Worm (Caenorhabditis elegans) whole organism, young adult: ENCODE results near the gene wht-7.

Experiments used
- B0035.1 ChIP-seq: sonication (generic microtip); optimal IDR thresholded peaks from 2 replicates; lab custom pipeline; 2016; ENCODE audit warnings: missing genetic modification characterization, mild to moderate bottlenecking, missing compliant biosample characterization, missing genotype, missing genetic modification reagents
- B0336.3 ChIP-seq: fragments of 200-800 bp; sonication (Bioruptor generic); IDR thresholded peaks from 2 replicates; pipeline ENCODE4 v1.3.6; 2022; ENCODE audit warnings: missing genetic modification characterization, missing compliant biosample characterization
- C17E4.6 ChIP-seq: fragments of 200-800 bp; sonication (Bioruptor generic); IDR thresholded peaks from 2 replicates; pipeline ENCODE4 v1.3.6; 2022; ENCODE audit warnings: missing genetic modification reagents, missing genetic modification characterization, missing compliant biosample characterization
- D2030.7 ChIP-seq: fragments of 200-800 bp; sonication (Bioruptor generic); IDR thresholded peaks from 2 replicates; pipeline ENCODE4 v1.3.6; 2022; ENCODE audit warnings: missing genetic modification reagents, missing genetic modification characterization, missing compliant biosample characterization
- F10E7.11 ChIP-seq: sonication (generic microtip); optimal IDR thresholded peaks from 2 replicates; lab custom pipeline; 2017; ENCODE audit warnings: mild to moderate bottlenecking, missing genetic modification characterization, moderate library complexity, missing compliant biosample characterization
- F23B12.7 ChIP-seq: sonication (generic microtip); optimal IDR thresholded peaks from 2 replicates; lab custom pipeline; 2017; ENCODE audit warnings: missing genetic modification characterization, mild to moderate bottlenecking, missing compliant biosample characterization, antibody characterized with exemption, moderate library complexity; ENCODE audit not compliant: insufficient read depth
- F37B4.10 ChIP-seq: fragments of 200-800 bp; sonication (Bioruptor generic); IDR thresholded peaks from 2 replicates; pipeline ENCODE4 v1.3.6; 2022; ENCODE audit warnings: missing genetic modification characterization, missing compliant biosample characterization
- F52B5.7 ChIP-seq: sonication (generic microtip); optimal IDR thresholded peaks from 2 replicates; lab custom pipeline; 2016; ENCODE audit warnings: mild to moderate bottlenecking, missing genetic modification characterization, missing compliant biosample characterization
- F55B11.4 ChIP-seq: sonication (generic microtip); optimal IDR thresholded peaks from 2 replicates; lab custom pipeline; 2016; ENCODE audit warnings: missing compliant biosample characterization, missing genetic modification characterization, borderline replicate concordance; ENCODE audit not compliant: insufficient read depth
- F57A8.1 ChIP-seq: fragments of 200-800 bp; sonication (Bioruptor generic); optimal IDR thresholded peaks from 2 replicates; lab custom pipeline; 2018; ENCODE audit warnings: mild to moderate bottlenecking, missing genetic modification characterization, moderate library complexity, missing compliant biosample characterization
- K12H6.12 ChIP-seq: fragments of 200-800 bp; sonication (Bioruptor generic); optimal IDR thresholded peaks from 2 replicates; lab custom pipeline; 2018; ENCODE audit warnings: mild to moderate bottlenecking, missing genetic modification characterization, missing compliant biosample characterization
- T07F8.4 ChIP-seq: sonication (generic microtip); optimal IDR thresholded peaks from 2 replicates; lab custom pipeline; 2016; ENCODE audit warnings: mild to moderate bottlenecking, missing genetic modification characterization, moderate library complexity, missing compliant biosample characterization
- Y53F4B.3 ChIP-seq: fragments of 200-800 bp; sonication (Bioruptor generic); IDR thresholded peaks from 2 replicates; pipeline ENCODE4 v1.3.6; 2022; ENCODE audit warnings: missing genetic modification reagents, missing genetic modification characterization, missing compliant biosample characterization
- Y53G8AR.9 ChIP-seq: fragments of 200-800 bp; sonication (Bioruptor generic); conservative IDR thresholded peaks from 2 replicates; pipeline ENCODE4 v1.3.6; 2022; ENCODE audit warnings: missing genetic modification reagents, missing genetic modification characterization, missing compliant biosample characterization
- Y56A3A.18 ChIP-seq: fragments of 200-800 bp; sonication (Bioruptor generic); IDR thresholded peaks from 2 replicates; pipeline ENCODE4 v1.3.6; 2022; ENCODE audit warnings: missing genetic modification reagents, missing genetic modification characterization, missing compliant biosample characterization
- Y95B8A.8 ChIP-seq: fragments of 200-800 bp; sonication (Bioruptor generic); IDR thresholded peaks from 2 replicates; pipeline ENCODE4 v1.3.6; 2022; ENCODE audit warnings: missing genetic modification reagents, missing genetic modification characterization, missing compliant biosample characterization
- aptf-3 ChIP-seq: fragments of 200-800 bp; sonication (Bioruptor generic); IDR thresholded peaks from 2 replicates; pipeline ENCODE4 v1.3.6; 2022; ENCODE audit warnings: missing genetic modification characterization, missing compliant biosample characterization
- attf-3 ChIP-seq: fragments of 200-800 bp; sonication (Bioruptor generic); conservative IDR thresholded peaks from 2 replicates; pipeline ENCODE4 v1.3.6; 2022; ENCODE audit warnings: missing genetic modification reagents, missing genetic modification characterization, missing compliant biosample characterization
- cebp-2 ChIP-seq: fragments of 200-800 bp; sonication (Bioruptor generic); IDR thresholded peaks from 2 replicates; pipeline ENCODE4 v1.3.6; 2022; ENCODE audit warnings: missing genetic modification characterization, missing compliant biosample characterization
- ceh-27 ChIP-seq: fragments of 200-800 bp; sonication (Bioruptor generic); optimal IDR thresholded peaks from 2 replicates; lab custom pipeline; 2018; ENCODE audit warnings: mild to moderate bottlenecking, missing genetic modification characterization, moderate library complexity, missing compliant biosample characterization
- ceh-79 ChIP-seq: sonication (generic microtip); optimal IDR thresholded peaks from 2 replicates; lab custom pipeline; 2017; ENCODE audit warnings: mild to moderate bottlenecking, missing genetic modification characterization, missing compliant biosample characterization
- ceh-91 ChIP-seq: fragments of 200-800 bp; sonication (Bioruptor generic); IDR thresholded peaks from 2 replicates; pipeline ENCODE4 v1.3.6; 2022; ENCODE audit warnings: missing genetic modification reagents, missing genetic modification characterization, missing compliant biosample characterization
- egrh-3 ChIP-seq: fragments of 200-800 bp; sonication (Bioruptor generic); IDR thresholded peaks from 2 replicates; pipeline ENCODE4 v1.3.6; 2022; ENCODE audit warnings: missing genetic modification reagents, missing genetic modification characterization, missing compliant biosample characterization
- ekl-4 ChIP-seq: fragments of 200-800 bp; sonication (Bioruptor generic); IDR thresholded peaks from 2 replicates; pipeline ENCODE4 v1.3.6; 2022; ENCODE audit warnings: missing genetic modification reagents, missing genetic modification characterization, missing compliant biosample characterization
- ets-4 ChIP-seq: fragments of 200-800 bp; sonication (Bioruptor generic); optimal IDR thresholded peaks from 2 replicates; lab custom pipeline; 2018; ENCODE audit warnings: mild to moderate bottlenecking, missing genetic modification characterization, missing compliant biosample characterization
- fkh-3 ChIP-seq: sonication (generic microtip); optimal IDR thresholded peaks from 2 replicates; lab custom pipeline; 2016; ENCODE audit warnings: mild to moderate bottlenecking, missing genetic modification characterization, missing compliant biosample characterization
- lag-1 ChIP-seq: fragments of 200-800 bp; sonication (Bioruptor generic); IDR thresholded peaks from 2 replicates; pipeline ENCODE4 v1.3.6; 2022; ENCODE audit warnings: missing genetic modification reagents, missing genetic modification characterization, missing compliant biosample characterization
- let-607 ChIP-seq, 2 experiments: fragments of 200-800 bp in 1 of 2; sonication (Bioruptor generic) in 1 of 2; sonication (generic microtip) in 1 of 2; optimal IDR thresholded peaks; 2 replicates each; lab custom pipeline; 2016 to 2018; ENCODE audit warnings: mild to moderate bottlenecking in 2 of 2, missing compliant biosample characterization in 2 of 2, missing genetic modification characterization in 2 of 2, moderate library complexity in 2 of 2, missing genotype in 1 of 2
- lin-26 ChIP-seq: fragments of 200-800 bp; sonication (Bioruptor generic); IDR thresholded peaks from 2 replicates; pipeline ENCODE4 v1.3.6; 2022; ENCODE audit warnings: missing genetic modification reagents, missing genetic modification characterization, missing compliant biosample characterization
- madf-10 ChIP-seq: sonication (generic microtip); optimal IDR thresholded peaks from 2 replicates; lab custom pipeline; 2016; ENCODE audit warnings: mild to moderate bottlenecking, missing genetic modification characterization, missing compliant biosample characterization
- madf-3 ChIP-seq: fragments of 200-800 bp; sonication (Bioruptor generic); IDR thresholded peaks from 2 replicates; pipeline ENCODE4 v1.3.6; 2022; ENCODE audit warnings: missing genetic modification reagents, missing genetic modification characterization, missing compliant biosample characterization
- madf-8 ChIP-seq: fragments of 200-800 bp; sonication (Bioruptor generic); conservative IDR thresholded peaks from 2 replicates; pipeline ENCODE4 v1.3.6; 2022; ENCODE audit warnings: missing genetic modification reagents, missing genetic modification characterization, missing compliant biosample characterization
- nfya-1 ChIP-seq: sonication (generic microtip); optimal IDR thresholded peaks from 2 replicates; lab custom pipeline; 2017; ENCODE audit warnings: antibody characterized with exemption, missing compliant biosample characterization, missing genetic modification characterization, borderline replicate concordance; ENCODE audit not compliant: insufficient read depth
- nhr-90 ChIP-seq: sonication (generic microtip); optimal IDR thresholded peaks from 2 replicates; lab custom pipeline; 2016; ENCODE audit warnings: missing genotype, mild to moderate bottlenecking, missing genetic modification characterization, missing compliant biosample characterization
- rpc-1 ChIP-seq, 2 experiments: fragments of 150-350 bp in 1 of 2; sonication (generic microtip) in 1 of 2; optimal IDR thresholded peaks; 2 replicates each; lab custom pipeline; 2014 to 2018; ENCODE audit warnings: missing biosample characterization in 1 of 2, missing genetic modification characterization in 1 of 2, missing genetic modification reagents in 1 of 2, missing genotype in 1 of 2
- sea-2 ChIP-seq: fragments of 200-800 bp; sonication (Bioruptor generic); IDR thresholded peaks from 2 replicates; pipeline ENCODE4 v1.3.6; 2022; ENCODE audit warnings: missing genetic modification characterization, missing compliant biosample characterization
- snpc-1.1 ChIP-seq: sonication (generic microtip); optimal IDR thresholded peaks from 2 replicates; lab custom pipeline; 2017; ENCODE audit warnings: missing genetic modification characterization, mild to moderate bottlenecking, missing compliant biosample characterization, antibody characterized with exemption, moderate library complexity, missing genotype, missing genetic modification reagents; ENCODE audit not compliant: insufficient read depth
- sptf-2 ChIP-seq: fragments of 200-800 bp; sonication (Bioruptor generic); optimal IDR thresholded peaks from 2 replicates; lab custom pipeline; 2018; ENCODE audit warnings: mild to moderate bottlenecking, missing genetic modification characterization, missing compliant biosample characterization
- tbp1 ChIP-seq: fragments of 200-800 bp; sonication (Bioruptor generic); optimal IDR thresholded peaks from 2 replicates; lab custom pipeline; 2018; ENCODE audit warnings: mild to moderate bottlenecking, missing genetic modification characterization, missing compliant biosample characterization
- tbx-9 ChIP-seq: sonication (generic microtip); optimal IDR thresholded peaks from 2 replicates; lab custom pipeline; 2016; ENCODE audit warnings: borderline replicate concordance, missing genetic modification characterization, inconsistent platforms, missing compliant biosample characterization
- unc-62 ChIP-seq: fragments of 150-350 bp; optimal IDR thresholded peaks from 2 replicates; lab custom pipeline; 2014; ENCODE audit warnings: missing biosample characterization, missing genetic modification reagents, missing genetic modification characterization
- xnd-1 ChIP-seq: sonication (generic microtip); optimal IDR thresholded peaks from 2 replicates; lab custom pipeline; 2016; ENCODE audit warnings: missing genotype, missing genetic modification reagents, missing genetic modification characterization, missing compliant biosample characterization
- zim-3 ChIP-seq: sonication (generic microtip); optimal IDR thresholded peaks from 2 replicates; lab custom pipeline; 2017; ENCODE audit warnings: mild to moderate bottlenecking, missing genetic modification characterization, moderate library complexity, missing compliant biosample characterization
- ztf-22 ChIP-seq: fragments of 200-800 bp; sonication (Bioruptor generic); optimal IDR thresholded peaks from 2 replicates; lab custom pipeline; 2018; ENCODE audit warnings: mild to moderate bottlenecking, missing genetic modification characterization, moderate library complexity, missing compliant biosample characterization
- ztf-26 ChIP-seq: sonication (generic microtip); optimal IDR thresholded peaks from 2 replicates; lab custom pipeline; 2017; ENCODE audit warnings: missing genetic modification characterization, missing compliant biosample characterization

Gene wht-7

DNA sequence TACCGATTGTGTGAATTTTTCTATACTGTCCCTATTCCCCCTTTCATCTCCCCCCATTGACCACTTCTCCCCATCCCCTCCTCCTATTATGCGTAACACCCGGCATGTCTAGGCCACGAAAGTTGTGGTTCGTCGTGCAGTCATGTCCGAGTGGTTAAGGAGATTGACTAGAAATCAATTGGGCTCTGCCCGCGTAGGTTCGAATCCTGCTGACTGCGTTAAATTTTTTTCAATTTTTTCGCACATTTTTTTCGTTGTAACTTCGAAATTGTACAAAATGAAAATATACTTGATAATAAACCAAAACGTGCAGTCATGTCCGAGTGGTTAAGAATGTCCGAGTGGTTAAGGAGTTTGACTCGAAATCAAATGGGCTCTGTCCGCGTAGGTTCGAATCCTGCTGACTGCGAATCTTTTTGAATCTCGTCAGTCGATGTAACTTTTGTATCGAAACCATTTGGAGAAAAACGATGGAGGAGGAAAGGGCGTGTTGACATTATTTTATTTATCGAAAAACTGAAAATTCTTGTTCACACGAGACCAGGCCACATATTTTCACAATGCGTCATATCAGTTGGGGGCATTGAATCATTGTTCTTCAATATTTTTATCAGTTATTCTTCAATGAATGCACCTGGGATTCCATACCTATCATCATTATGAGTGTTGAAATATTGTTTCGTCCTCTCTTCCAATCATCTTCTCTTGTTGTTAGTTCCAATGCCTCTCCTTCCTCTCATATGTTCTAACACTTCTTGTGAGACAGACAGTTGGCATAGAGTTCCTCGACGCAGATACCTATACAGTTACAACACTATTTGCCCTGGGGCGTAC lies 9.5 kb upstream of the wht-7 start, which contains the start of gene nfm-1 (continued):
- peak; percentile 9 for TF ChIP-seq ceh-27 (GFP tag; lab: Kevin White, UChicago)
- peak; percentile 88 for TF ChIP-seq lin-26
- TF ChIP-seq cebp-2 (GFP tag; lab: Robert Waterston, UW): 0 out of 2 replicates have a peak, but pooled peaks have one; percentile 66
- no peak for TF ChIP-seq egrh-3 (GFP tag; lab: Robert Waterston, UW)
- no peak for TF ChIP-seq lag-1
- no peak for TF ChIP-seq ets-4 (GFP tag; lab: Kevin White, UChicago)
- TF ChIP-seq nfya-1: no peak
- TF ChIP-seq rpc-1 (optimal IDR thresholded peaks at IDR 0.05; lab: Kevin White, UChicago): peak; percentile 84
- peak; percentile 91 for TF ChIP-seq rpc-1 (tag; optimal IDR thresholded peaks at IDR 0.05; lab: Kevin White, UChicago)
- peak; percentile 69; the same call in 1 of the 2 replicates for TF ChIP-seq attf-3
- peak; percentile 81 for TF ChIP-seq madf-10
- peak; percentile 98 for TF ChIP-seq tbp1 (GFP tag; lab: Kevin White, UChicago)
- TF ChIP-seq B0035.1 (tag; lab: Kevin White, UChicago): no peak
- TF ChIP-seq unc-62 (GFP tag; lab: Kevin White, UChicago): no peak
- TF ChIP-seq snpc-1.1 (tag; lab: Kevin White, UChicago): peak; percentile 57
- 0 out of 2 replicates have a peak, but pooled peaks have one; percentile 5 for TF ChIP-seq Y95B8A.8 (GFP tag; lab: Robert Waterston, UW)
- peak; percentile 72 for TF ChIP-seq Y56A3A.18 (GFP tag; lab: Robert Waterston, UW)
- peak; percentile 39; the same call in 1 of the 2 replicates for TF ChIP-seq ceh-91 (GFP tag; lab: Robert Waterston, UW)
- TF ChIP-seq tbx-9 (tag; lab: Kevin White, UChicago): no peak
- TF ChIP-seq F52B5.7: peak; percentile 69
- peak; percentile 68 for TF ChIP-seq Y53G8AR.9
- TF ChIP-seq zim-3 (tag; lab: Kevin White, UChicago): peak; percentile 39
- TF ChIP-seq nhr-90 (tag; lab: Kevin White, UChicago): peak; percentile 78
- no peak for TF ChIP-seq F55B11.4 (tag; lab: Kevin White, UChicago)
- no peak for TF ChIP-seq F37B4.10
- TF ChIP-seq F10E7.11 (tag; lab: Kevin White, UChicago): peak; percentile 17
- TF ChIP-seq C17E4.6 (GFP tag; lab: Robert Waterston, UW): 0 out of 2 replicates have a peak, but pooled peaks have one; percentile 41
- TF ChIP-seq ztf-22: no peak
- no peak for TF ChIP-seq sea-2 (GFP tag; lab: Robert Waterston, UW)
- TF ChIP-seq B0336.3 (GFP tag; lab: Robert Waterston, UW): peak; percentile 79
- TF ChIP-seq let-607 (tag; optimal IDR thresholded peaks at IDR 0.05; lab: Kevin White, UChicago): peak; percentile 48 to 68
- no peak for TF ChIP-seq sptf-2 (GFP tag; lab: Kevin White, UChicago)
- TF ChIP-seq F23B12.7 (tag; lab: Kevin White, UChicago): peak; percentile 50
- peak; percentile 41; the same call in 1 of the 2 replicates for TF ChIP-seq madf-8 (GFP tag; lab: Robert Waterston, UW)
- peak; percentile 57 for TF ChIP-seq T07F8.4 (tag; lab: Kevin White, UChicago)
- peak; percentile 65 for TF ChIP-seq fkh-3 (tag; lab: Kevin White, UChicago)
- TF ChIP-seq K12H6.12 (tag; lab: Kevin White, UChicago): peak; percentile 61
- no peak for TF ChIP-seq xnd-1 (tag; lab: Kevin White, UChicago)
- peak; percentile 69 for TF ChIP-seq ztf-26 (tag; lab: Kevin White, UChicago)
- 0 out of 2 replicates have a peak, but pooled peaks have one; percentile 66 for TF ChIP-seq madf-3 (GFP tag; lab: Robert Waterston, UW)
- no peak for TF ChIP-seq Y53F4B.3 (GFP tag; lab: Robert Waterston, UW)
- TF ChIP-seq aptf-3 (GFP tag; lab: Robert Waterston, UW): 0 out of 2 replicates have a peak, but pooled peaks have one; percentile 73
- TF ChIP-seq ekl-4 (GFP tag; lab: Robert Waterston, UW): peak; percentile 78; the same call in 1 of the 2 replicates
- no peak for TF ChIP-seq F57A8.1 (GFP tag; lab: Kevin White, UChicago)
- no peak for TF ChIP-seq ceh-79 (tag; lab: Kevin White, UChicago)
- TF ChIP-seq D2030.7 (GFP tag; lab: Robert Waterston, UW): peak; percentile 87
